Fruit fly (Drosophila melanogaster) whole organism, embryonic: ENCODE data around the gene trus.
A peak's percentile ranks its signal among the peaks of the same experiment; 100 is the strongest.

ENCODE experiments used
- Awh ChIP-seq: fragments of 200-800 bp; sonication (Bioruptor generic); IDR thresholded peaks from 2 replicates; pipeline ENCODE4, ENCODE4 v1.3.6; 2022; ENCODE audit warnings: missing biosample characterization, missing genetic modification characterization
- CG10431 ChIP-seq: fragments of 200-800 bp; sonication (Bioruptor generic); optimal IDR thresholded peaks from 3 replicates; lab custom pipeline; 2018; ENCODE audit warnings: missing biosample characterization, mild to moderate bottlenecking, missing genetic modification characterization
- CG10654 ChIP-seq: fragments of 200-800 bp; sonication (Bioruptor generic); optimal IDR thresholded peaks from 2 replicates; lab custom pipeline; 2016; ENCODE audit warnings: missing biosample characterization, missing genetic modification characterization
- CG10979 ChIP-seq: fragments of 200-800 bp; sonication (Bioruptor generic); optimal IDR thresholded peaks from 2 replicates; lab custom pipeline; 2018; ENCODE audit warnings: missing biosample characterization, mild to moderate bottlenecking, missing genetic modification characterization, moderate library complexity
- CG11695 ChIP-seq: fragments of 200-800 bp; sonication (Bioruptor generic); IDR thresholded peaks from 3 replicates; pipeline ENCODE4 v1.3.6; 2022; ENCODE audit warnings: missing biosample characterization, missing genetic modification characterization
- CG11696 ChIP-seq: fragments of 200-800 bp; sonication (Bioruptor generic); IDR thresholded peaks from 2 replicates; pipeline ENCODE4 v1.3.6; 2022; ENCODE audit warnings: missing biosample characterization, missing genetic modification characterization
- CG12155 ChIP-seq: fragments of 200-800 bp; sonication (Bioruptor generic); optimal IDR thresholded peaks from 3 replicates; lab custom pipeline; 2016; ENCODE audit warnings: missing biosample characterization, missing genetic modification characterization
- CG12219 ChIP-seq: fragments of 200-800 bp; sonication (Bioruptor generic); optimal IDR thresholded peaks from 3 replicates; lab custom pipeline; 2018; ENCODE audit warnings: missing biosample characterization, mild to moderate bottlenecking, missing genetic modification characterization
- CG12236 ChIP-seq: fragments of 200-800 bp; sonication (Bioruptor generic); optimal IDR thresholded peaks from 2 replicates; lab custom pipeline; 2016; ENCODE audit warnings: missing biosample characterization, missing genetic modification characterization
- CG13894 ChIP-seq: fragments of 200-800 bp; sonication (Bioruptor generic); optimal IDR thresholded peaks from 3 replicates; lab custom pipeline; 2018; ENCODE audit warnings: missing biosample characterization, mild to moderate bottlenecking, missing genetic modification characterization, moderate library complexity
- CG14050 ChIP-seq: fragments of 200-800 bp; sonication (Bioruptor generic); IDR thresholded peaks from 3 replicates; pipeline ENCODE4 v1.3.6; 2022; ENCODE audit warnings: missing biosample characterization, missing genetic modification characterization
- CG14441 ChIP-seq: fragments of 200-800 bp; sonication (Bioruptor generic); IDR thresholded peaks from 2 replicates; pipeline ENCODE4 v1.3.6; 2022; ENCODE audit warnings: missing biosample characterization, missing genetic modification characterization
- CG15073 ChIP-seq: fragments of 200-800 bp; sonication (Bioruptor generic); optimal IDR thresholded peaks from 2 replicates; lab custom pipeline; 2016; ENCODE audit warnings: missing biosample characterization, missing genetic modification characterization
- CG16813 ChIP-seq: fragments of 200-800 bp; sonication (Bioruptor generic); IDR thresholded peaks from 3 replicates; pipeline ENCODE4 v1.3.6; 2022; ENCODE audit warnings: missing biosample characterization, missing genetic modification characterization; ENCODE audit not compliant: partially characterized antibody
- CG3847 ChIP-seq: fragments of 200-800 bp; sonication (Bioruptor generic); IDR thresholded peaks from 2 replicates; pipeline ENCODE4 v1.3.6; 2022; ENCODE audit warnings: missing biosample characterization, missing genetic modification characterization
- CG4360 ChIP-seq: fragments of 200-800 bp; sonication (Bioruptor generic); IDR thresholded peaks from 2 replicates; pipeline ENCODE4 v1.3.6; 2022; ENCODE audit warnings: missing biosample characterization, missing genetic modification characterization
- CG4404 ChIP-seq: fragments of 200-800 bp; sonication (Bioruptor generic); IDR thresholded peaks from 2 replicates; pipeline ENCODE4 v1.3.6; 2022; ENCODE audit warnings: missing biosample characterization, missing genetic modification characterization
- CG6654 ChIP-seq: fragments of 200-800 bp; sonication (Bioruptor generic); optimal IDR thresholded peaks from 2 replicates; lab custom pipeline; 2017; ENCODE audit warnings: missing biosample characterization, mild to moderate bottlenecking, missing genetic modification characterization
- CG6765 ChIP-seq: fragments of 200-800 bp; sonication (Bioruptor generic); optimal IDR thresholded peaks from 3 replicates; lab custom pipeline; 2017; ENCODE audit warnings: missing biosample characterization, mild to moderate bottlenecking, missing genetic modification characterization
- Doc2 ChIP-seq: fragments of 200-800 bp; sonication (Bioruptor generic); IDR thresholded peaks from 2 replicates; pipeline ENCODE4 v1.3.6; 2022; ENCODE audit warnings: missing biosample characterization, missing genetic modification characterization
- Doc3 ChIP-seq: fragments of 200-800 bp; sonication (Bioruptor generic); IDR thresholded peaks from 3 replicates; pipeline ENCODE4 v1.3.6; 2022; ENCODE audit warnings: missing biosample characterization, missing genetic modification characterization; ENCODE audit not compliant: partially characterized antibody
- Ets97D ChIP-seq: fragments of 200-800 bp; sonication (Bioruptor generic); optimal IDR thresholded peaks from 3 replicates; lab custom pipeline; 2016; ENCODE audit warnings: missing biosample characterization, missing genetic modification characterization
- Gsc ChIP-seq: fragments of 200-800 bp; sonication (Bioruptor generic); IDR thresholded peaks from 2 replicates; pipeline ENCODE4 v1.3.6; 2022; ENCODE audit warnings: missing biosample characterization, missing genetic modification characterization
- H15 ChIP-seq: fragments of 200-800 bp; sonication (Bioruptor generic); IDR thresholded peaks from 3 replicates; pipeline ENCODE4 v1.3.6; 2022; ENCODE audit warnings: missing biosample characterization, missing genetic modification characterization
- Hey ChIP-seq: fragments of 200-800 bp; sonication (Bioruptor generic); optimal IDR thresholded peaks from 3 replicates; lab custom pipeline; 2018; ENCODE audit warnings: missing biosample characterization, mild to moderate bottlenecking, missing genetic modification characterization
- Hr78 ChIP-seq, 2 experiments: fragments of 200-800 bp in 1 of 2; fragments of >200 bp in 1 of 2; sonication (Bioruptor generic) in 1 of 2; optimal IDR thresholded peaks; 2 replicates each; lab custom pipeline; 2017 to 2019; ENCODE audit warnings: missing biosample characterization in 2 of 2, missing genetic modification characterization in 2 of 2, mild to moderate bottlenecking in 1 of 2, moderate library complexity in 1 of 2
- NC2α ChIP-seq: fragments of 200-800 bp; sonication (Bioruptor generic); optimal IDR thresholded peaks from 2 replicates; lab custom pipeline; 2016; ENCODE audit warnings: missing biosample characterization, missing genetic modification characterization
- PHDP ChIP-seq: fragments of 200-800 bp; sonication (Bioruptor generic); optimal IDR thresholded peaks from 3 replicates; lab custom pipeline; 2018; ENCODE audit warnings: missing biosample characterization, mild to moderate bottlenecking, missing genetic modification characterization, moderate library complexity
- bigmax ChIP-seq: fragments of 200-800 bp; sonication (Bioruptor generic); optimal IDR thresholded peaks from 2 replicates; lab custom pipeline; 2018; ENCODE audit warnings: missing biosample characterization, mild to moderate bottlenecking, missing genetic modification characterization
- bowl ChIP-seq: fragments of 200-800 bp; sonication (Bioruptor generic); IDR thresholded peaks from 2 replicates; pipeline ENCODE4 v1.3.6; 2022; ENCODE audit warnings: missing biosample characterization, missing genetic modification characterization
- btn ChIP-seq: fragments of 200-800 bp; sonication (Bioruptor generic); optimal IDR thresholded peaks from 2 replicates; lab custom pipeline; 2016; ENCODE audit warnings: missing biosample characterization, missing genetic modification characterization
- cato ChIP-seq: fragments of 200-800 bp; sonication (Bioruptor generic); optimal IDR thresholded peaks from 2 replicates; lab custom pipeline; 2016; ENCODE audit warnings: missing biosample characterization, missing genetic modification characterization, borderline replicate concordance
- chif ChIP-seq, 2 experiments: fragments of 200-800 bp; sonication (Bioruptor generic); optimal IDR thresholded peaks; 3 replicates each; lab custom pipeline; 2016; ENCODE audit warnings: missing biosample characterization in 2 of 2, missing genetic modification characterization in 2 of 2
- da ChIP-seq: fragments of 200-800 bp; sonication (Bioruptor generic); optimal IDR thresholded peaks from 2 replicates; lab custom pipeline; 2016; ENCODE audit warnings: missing biosample characterization, missing genetic modification characterization
- en ChIP-seq: fragments of 200-800 bp; sonication (Bioruptor generic); optimal IDR thresholded peaks from 2 replicates; lab custom pipeline; 2016; ENCODE audit warnings: missing biosample characterization, missing genetic modification characterization
- fru ChIP-seq: fragments of >200 bp; optimal IDR thresholded peaks from 2 replicates; lab custom pipeline; 2017
- her ChIP-seq: fragments of 200-800 bp; sonication (Bioruptor generic); optimal IDR thresholded peaks from 2 replicates; lab custom pipeline; 2016; ENCODE audit warnings: missing biosample characterization, missing genetic modification characterization
- hkb ChIP-seq, 2 experiments: fragments of 200-800 bp in 1 of 2; fragments of >200 bp in 1 of 2; sonication (Bioruptor generic) in 1 of 2; IDR thresholded peaks in 1 of 2; optimal IDR thresholded peaks in 1 of 2; 2 replicates each; pipeline versions ENCODE4 v1.3.6 to Lab custom; 2017 to 2022; ENCODE audit warnings: missing biosample characterization in 1 of 2, missing genetic modification characterization in 1 of 2
- kah ChIP-seq: fragments of 200-800 bp; sonication (Bioruptor generic); optimal IDR thresholded peaks from 2 replicates; lab custom pipeline; 2018; ENCODE audit warnings: missing biosample characterization, mild to moderate bottlenecking, missing genetic modification characterization
- lbe ChIP-seq: fragments of 200-800 bp; sonication (Bioruptor generic); optimal IDR thresholded peaks from 2 replicates; lab custom pipeline; 2016; ENCODE audit warnings: missing biosample characterization, mild to moderate bottlenecking, missing genetic modification characterization
- onecut ChIP-seq: fragments of 200-800 bp; sonication (Bioruptor generic); IDR thresholded peaks from 2 replicates; pipeline ENCODE4 v1.3.6; 2022; ENCODE audit warnings: missing biosample characterization, missing genetic modification characterization
- pb ChIP-seq: fragments of 200-800 bp; sonication (Bioruptor generic); optimal IDR thresholded peaks from 3 replicates; lab custom pipeline; 2016; ENCODE audit warnings: missing biosample characterization, missing genetic modification characterization
- pzg ChIP-seq: fragments of 200-800 bp; sonication (Bioruptor generic); optimal IDR thresholded peaks from 3 replicates; lab custom pipeline; 2018; ENCODE audit warnings: missing biosample characterization, mild to moderate bottlenecking, missing genetic modification characterization, moderate library complexity
- ranshi ChIP-seq: fragments of 200-800 bp; sonication (Bioruptor generic); IDR thresholded peaks from 2 replicates; pipeline ENCODE4 v1.3.6; 2022; ENCODE audit warnings: missing biosample characterization, missing genetic modification characterization
- scrt ChIP-seq: fragments of 200-800 bp; sonication (Bioruptor generic); optimal IDR thresholded peaks from 2 replicates; lab custom pipeline; 2018; ENCODE audit warnings: missing biosample characterization, mild to moderate bottlenecking, missing genetic modification characterization, moderate library complexity
- slou ChIP-seq: fragments of 200-800 bp; sonication (Bioruptor generic); optimal IDR thresholded peaks from 3 replicates; lab custom pipeline; 2016; ENCODE audit warnings: missing biosample characterization, missing genetic modification characterization
- tll ChIP-seq, 2 experiments: fragments of 200-800 bp in 1 of 2; fragments of >200 bp in 1 of 2; sonication (Bioruptor generic) in 1 of 2; optimal IDR thresholded peaks; 2 replicates each; lab custom pipeline; 2017 to 2019; ENCODE audit warnings: missing biosample characterization in 2 of 2, missing genetic modification characterization in 2 of 2, mild to moderate bottlenecking in 1 of 2, moderate library complexity in 1 of 2
- vvl ChIP-seq: fragments of 200-800 bp; sonication (Bioruptor generic); IDR thresholded peaks from 2 replicates; pipeline ENCODE4 v1.3.6; 2022; ENCODE audit warnings: missing biosample characterization, missing genetic modification characterization
- zen ChIP-seq: fragments of 200-800 bp; sonication (Bioruptor generic); optimal IDR thresholded peaks from 3 replicates; lab custom pipeline; 2018; ENCODE audit warnings: missing biosample characterization, mild to moderate bottlenecking, missing genetic modification characterization, moderate library complexity
- zf30C ChIP-seq: fragments of 200-800 bp; sonication (Bioruptor generic); optimal IDR thresholded peaks from 3 replicates; lab custom pipeline; 2018; ENCODE audit warnings: missing biosample characterization, mild to moderate bottlenecking, missing genetic modification characterization
- zfh2 ChIP-seq: fragments of 200-800 bp; sonication (Bioruptor generic); optimal IDR thresholded peaks from 2 replicates; lab custom pipeline; 2016; ENCODE audit warnings: missing biosample characterization, missing genetic modification characterization

Gene trus

DNA sequence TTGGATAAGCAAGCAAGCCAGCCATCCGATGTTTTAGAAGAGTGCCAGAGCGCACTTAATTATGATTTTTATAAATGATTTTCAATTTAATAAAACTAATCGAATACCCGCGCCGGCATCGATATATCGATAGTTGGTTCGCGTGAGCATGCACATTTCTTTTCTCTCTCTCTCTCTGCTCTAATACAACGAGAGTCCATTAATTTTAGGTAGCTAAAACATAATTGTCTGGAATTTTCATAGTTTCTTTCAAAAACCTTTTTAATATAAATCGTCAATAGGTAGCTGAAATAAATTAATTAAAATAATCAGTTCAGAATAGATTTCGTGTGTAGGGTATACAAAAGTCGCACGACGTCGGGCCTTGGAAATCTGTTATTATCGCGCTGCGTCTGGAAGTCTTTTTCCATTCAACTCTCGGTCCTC lies 7.5 kb upstream of the trus start, which contains the start of gene CG18549 (continued):
- TF ChIP-seq NC2α (peak; percentile 99), CG10979 (tag; lab: Kevin White, UChicago) (peak; percentile 100), en (peak; percentile 99), Hr78 (GFP tag; optimal IDR thresholded peaks at IDR 0.05; lab: Kevin White, UChicago) (peak in 1 of 2 experiments; percentile 99), Gsc (peak; percentile 99), CG12219 (GFP tag; lab: Kevin White, UChicago) (peak; percentile 100), CG11696 (GFP tag; lab: Robert Waterston, UW) (peak; percentile 98), pzg (peak; percentile 52), H15 (GFP tag; lab: Robert Waterston, UW) (peak; percentile 100), bigmax (GFP tag; lab: Kevin White, UChicago) (peak; percentile 88), CG6765 (GFP tag; lab: Kevin White, UChicago) (peak; percentile 99), CG10654 (peak; percentile 100), zfh2 (GFP tag; lab: Kevin White, UChicago) (peak; percentile 98), zf30C (GFP tag; lab: Kevin White, UChicago) (peak; percentile 65), hkb (optimal IDR thresholded peaks at IDR 0.05; lab: Kevin White, UChicago) (no peak), hkb (GFP tag; IDR thresholded peaks at IDR 0.05; lab: Robert Waterston, UW) (peak; percentile 100), CG4360 (GFP tag; lab: Robert Waterston, UW) (peak; percentile 95), CG13894 (tag; lab: Kevin White, UChicago) (peak; percentile 99), kah (GFP tag; lab: Kevin White, UChicago) (peak; percentile 99), her (GFP tag; lab: Kevin White, UChicago) (peak; percentile 97), vvl (GFP tag; lab: Robert Waterston, UW) (peak; percentile 100), cato (GFP tag; lab: Kevin White, UChicago) (peak; percentile 99), CG10431 (peak; percentile 99), Ets97D (peak; percentile 96), tll (GFP tag; optimal IDR thresholded peaks at IDR 0.05; lab: Kevin White, UChicago) (peak in 1 of 2 experiments; percentile 89), CG12155 (GFP tag; lab: Kevin White, UChicago) (peak; percentile 99), da (GFP tag; lab: Kevin White, UChicago) (peak; percentile 97), scrt (GFP tag; lab: Kevin White, UChicago) (peak; percentile 99), lbe (GFP tag; lab: Kevin White, UChicago) (peak; percentile 99), PHDP (peak; percentile 100), CG14441 (peak; percentile 100), Doc2 (GFP tag; lab: Robert Waterston, UW) (peak; percentile 98), CG16813 (peak; percentile 80), btn (GFP tag; lab: Kevin White, UChicago) (peak; percentile 99), Hey (peak; percentile 97), fru (lab: Kevin White, UChicago) (no peak), CG3847 (peak; percentile 100), CG15073 (GFP tag; lab: Kevin White, UChicago) (peak; percentile 94), zen (peak; percentile 100), CG14050 (GFP tag; lab: Robert Waterston, UW) (peak; percentile 100), pb (GFP tag; lab: Kevin White, UChicago) (peak; percentile 98), Awh (GFP tag; lab: Robert Waterston, UW) (peak; percentile 100), onecut (GFP tag; lab: Robert Waterston, UW) (peak; percentile 100), CG4404 (GFP tag; lab: Robert Waterston, UW) (peak; percentile 99), CG6654 (GFP tag; lab: Kevin White, UChicago) (peak; percentile 94), bowl (GFP tag; lab: Robert Waterston, UW) (peak; percentile 100), Doc3 (peak; percentile 85), CG11695 (GFP tag; lab: Robert Waterston, UW) (peak; percentile 100), ranshi (GFP tag; lab: Robert Waterston, UW) (peak; percentile 100), CG12236 (GFP tag; lab: Kevin White, UChicago) (peak; percentile 99), slou (GFP tag; lab: Kevin White, UChicago) (peak; percentile 99), chif (GFP tag; optimal IDR thresholded peaks at IDR 0.05; lab: Kevin White, UChicago) (peak; percentile 99 to 100)
